Fruit fly (Drosophila melanogaster) whole organism, embryonic: ENCODE results near the gene CG32812.

ENCODE experiments used
- Ada2b ChIP-seq: fragments of 200-800 bp; sonication (Bioruptor generic); IDR thresholded peaks from 2 replicates; pipeline ENCODE4 v1.3.6; 2022; ENCODE audit warnings: missing biosample characterization, missing genetic modification characterization
- CG10267 ChIP-seq: fragments of 200-800 bp; sonication (Bioruptor generic); optimal IDR thresholded peaks from 2 replicates; lab custom pipeline; 2018; ENCODE audit warnings: missing biosample characterization, mild to moderate bottlenecking, missing genetic modification characterization, moderate library complexity
- CG12391 ChIP-seq: fragments of 200-800 bp; sonication (Bioruptor generic); optimal IDR thresholded peaks from 3 replicates; lab custom pipeline; 2018; ENCODE audit warnings: missing biosample characterization, mild to moderate bottlenecking, missing genetic modification characterization, moderate library complexity
- CG13287 ChIP-seq: fragments of 200-800 bp; sonication (Bioruptor generic); IDR thresholded peaks from 2 replicates; pipeline ENCODE4 v1.3.6; 2022; ENCODE audit warnings: missing biosample characterization, missing genetic modification characterization; ENCODE audit not compliant: partially characterized antibody
- CG15514 ChIP-seq: fragments of 200-800 bp; sonication (Bioruptor generic); optimal IDR thresholded peaks from 3 replicates; lab custom pipeline; 2017; ENCODE audit warnings: missing biosample characterization, missing genetic modification characterization, mild to moderate bottlenecking, moderate library complexity, missing genetic modification reagents
- CG15696 ChIP-seq: fragments of 200-800 bp; sonication (Bioruptor generic); optimal IDR thresholded peaks from 2 replicates; lab custom pipeline; 2019; ENCODE audit warnings: missing biosample characterization, mild to moderate bottlenecking, missing genetic modification characterization, moderate library complexity
- CG1647 ChIP-seq: fragments of 200-800 bp; sonication (Bioruptor generic); optimal IDR thresholded peaks from 3 replicates; lab custom pipeline; 2016; ENCODE audit warnings: missing biosample characterization, missing genetic modification characterization
- CG16813 ChIP-seq: fragments of 200-800 bp; sonication (Bioruptor generic); IDR thresholded peaks from 3 replicates; pipeline ENCODE4 v1.3.6; 2022; ENCODE audit warnings: missing biosample characterization, missing genetic modification characterization; ENCODE audit not compliant: partially characterized antibody
- CG17385 ChIP-seq: fragments of 200-800 bp; sonication (Bioruptor generic); optimal IDR thresholded peaks from 3 replicates; lab custom pipeline; 2018; ENCODE audit warnings: missing biosample characterization, mild to moderate bottlenecking, missing genetic modification characterization
- CG18011 ChIP-seq: fragments of 200-800 bp; sonication (Bioruptor generic); optimal IDR thresholded peaks from 2 replicates; lab custom pipeline; 2017; ENCODE audit warnings: missing biosample characterization, missing genetic modification characterization, mild to moderate bottlenecking, moderate library complexity, missing genotype
- CG18262 ChIP-seq: fragments of 200-800 bp; optimal IDR thresholded peaks from 3 replicates; lab custom pipeline; 2019; ENCODE audit warnings: missing biosample characterization, mild to moderate bottlenecking, missing genetic modification characterization, moderate library complexity
- CG34376 ChIP-seq: fragments of 200-800 bp; sonication (Bioruptor generic); optimal IDR thresholded peaks from 2 replicates; lab custom pipeline; 2018; ENCODE audit warnings: missing biosample characterization, mild to moderate bottlenecking, missing genetic modification characterization
- CG3995 ChIP-seq: fragments of 200-800 bp; sonication (Bioruptor generic); optimal IDR thresholded peaks from 3 replicates; lab custom pipeline; 2016; ENCODE audit warnings: missing biosample characterization, missing genetic modification characterization
- CG4282 ChIP-seq: fragments of 200-800 bp; sonication (Bioruptor generic); optimal IDR thresholded peaks from 2 replicates; lab custom pipeline; 2016; ENCODE audit warnings: missing biosample characterization, missing genetic modification characterization
- CG6854 ChIP-seq: fragments of 200-800 bp; sonication (Bioruptor generic); optimal IDR thresholded peaks from 3 replicates; lab custom pipeline; 2017; ENCODE audit warnings: missing biosample characterization, mild to moderate bottlenecking, missing genetic modification characterization
- CG7556 ChIP-seq: fragments of 200-800 bp; sonication (Bioruptor generic); optimal IDR thresholded peaks from 2 replicates; lab custom pipeline; 2017; ENCODE audit warnings: missing biosample characterization, mild to moderate bottlenecking, missing genetic modification characterization
- CG7928 ChIP-seq: fragments of 200-800 bp; sonication (Bioruptor generic); optimal IDR thresholded peaks from 2 replicates; lab custom pipeline; 2017; ENCODE audit warnings: missing biosample characterization, mild to moderate bottlenecking, missing genetic modification characterization
- CG9817 ChIP-seq: fragments of 200-800 bp; sonication (Bioruptor generic); optimal IDR thresholded peaks from 2 replicates; lab custom pipeline; 2018; ENCODE audit warnings: missing biosample characterization, mild to moderate bottlenecking, missing genetic modification characterization, moderate library complexity
- Dfd ChIP-seq, 2 experiments: fragments of >200 bp; optimal IDR thresholded peaks; 2 replicates each; lab custom pipeline; 2017; ENCODE audit warnings: missing biosample characterization in 2 of 2, missing genetic modification characterization in 2 of 2
- Ets97D ChIP-seq: fragments of 200-800 bp; sonication (Bioruptor generic); optimal IDR thresholded peaks from 3 replicates; lab custom pipeline; 2016; ENCODE audit warnings: missing biosample characterization, missing genetic modification characterization
- GATAe ChIP-seq: fragments of 200-800 bp; sonication (Bioruptor generic); conservative IDR thresholded peaks from 2 replicates; pipeline ENCODE4 v1.3.6; 2022; ENCODE audit warnings: missing biosample characterization, missing genetic modification characterization
- Hand ChIP-seq: fragments of 200-800 bp; sonication (Bioruptor generic); optimal IDR thresholded peaks from 2 replicates; lab custom pipeline; 2017; ENCODE audit warnings: mild to moderate bottlenecking, missing biosample characterization, missing genetic modification reagents, missing genetic modification characterization
- HmgZ ChIP-seq: fragments of 200-800 bp; sonication (Bioruptor generic); optimal IDR thresholded peaks from 2 replicates; lab custom pipeline; 2018; ENCODE audit warnings: missing biosample characterization, mild to moderate bottlenecking, missing genetic modification characterization
- Hr78 ChIP-seq, 2 experiments: fragments of 200-800 bp in 1 of 2; fragments of >200 bp in 1 of 2; sonication (Bioruptor generic) in 1 of 2; optimal IDR thresholded peaks; 2 replicates each; lab custom pipeline; 2017 to 2019; ENCODE audit warnings: missing biosample characterization in 2 of 2, missing genetic modification characterization in 2 of 2, mild to moderate bottlenecking in 1 of 2, moderate library complexity in 1 of 2
- Mes4 ChIP-seq: fragments of 200-800 bp; sonication (Bioruptor generic); optimal IDR thresholded peaks from 2 replicates; lab custom pipeline; 2016; ENCODE audit warnings: missing biosample characterization, missing genetic modification characterization
- Sry-β ChIP-seq: fragments of 200-800 bp; sonication (Bioruptor generic); optimal IDR thresholded peaks from 2 replicates; lab custom pipeline; 2018; ENCODE audit warnings: missing biosample characterization, mild to moderate bottlenecking, missing genetic modification characterization, moderate library complexity
- Tbp ChIP-seq: fragments of >200 bp; optimal IDR thresholded peaks from 2 replicates; lab custom pipeline; 2018; ENCODE audit warnings: missing biosample characterization, missing genetic modification characterization
- ab ChIP-seq: fragments of 200-800 bp; sonication (Bioruptor generic); optimal IDR thresholded peaks from 2 replicates; lab custom pipeline; 2016; ENCODE audit warnings: missing biosample characterization, missing genetic modification characterization
- abd-A ChIP-seq: fragments of 200-800 bp; sonication (Bioruptor generic); optimal IDR thresholded peaks from 3 replicates; lab custom pipeline; 2019; ENCODE audit warnings: missing biosample characterization, mild to moderate bottlenecking, missing genetic modification characterization, moderate library complexity
- ap ChIP-seq: fragments of 200-800 bp; sonication (Bioruptor generic); IDR thresholded peaks from 2 replicates; pipeline ENCODE4 v1.3.6; 2022; ENCODE audit warnings: missing biosample characterization, missing genetic modification characterization
- bigmax ChIP-seq: fragments of 200-800 bp; sonication (Bioruptor generic); optimal IDR thresholded peaks from 2 replicates; lab custom pipeline; 2018; ENCODE audit warnings: missing biosample characterization, mild to moderate bottlenecking, missing genetic modification characterization
- cato ChIP-seq: fragments of 200-800 bp; sonication (Bioruptor generic); optimal IDR thresholded peaks from 2 replicates; lab custom pipeline; 2016; ENCODE audit warnings: missing biosample characterization, missing genetic modification characterization, borderline replicate concordance
- chm ChIP-seq: fragments of 200-800 bp; sonication (Bioruptor generic); IDR thresholded peaks from 2 replicates; pipeline ENCODE4 v1.3.6; 2022; ENCODE audit warnings: missing biosample characterization, missing genetic modification characterization
- dm ChIP-seq: fragments of 200-800 bp; sonication (Bioruptor generic); optimal IDR thresholded peaks from 3 replicates; lab custom pipeline; 2016; ENCODE audit warnings: missing biosample characterization, missing genetic modification characterization
- fd102C ChIP-seq: fragments of 200-800 bp; sonication (Bioruptor generic); optimal IDR thresholded peaks from 2 replicates; lab custom pipeline; 2018; ENCODE audit warnings: missing biosample characterization, mild to moderate bottlenecking, missing genetic modification characterization, moderate library complexity
- fd3F ChIP-seq: fragments of 200-800 bp; sonication (Bioruptor generic); optimal IDR thresholded peaks from 2 replicates; lab custom pipeline; 2018; ENCODE audit warnings: missing biosample characterization, mild to moderate bottlenecking, missing genetic modification characterization, moderate library complexity
- gcm ChIP-seq: fragments of 200-800 bp; sonication (Bioruptor generic); optimal IDR thresholded peaks from 2 replicates; lab custom pipeline; 2019; ENCODE audit warnings: missing biosample characterization, mild to moderate bottlenecking, missing genetic modification characterization, moderate library complexity
- gem ChIP-seq: fragments of 200-800 bp; sonication (Bioruptor generic); optimal IDR thresholded peaks from 2 replicates; lab custom pipeline; 2019; ENCODE audit warnings: missing biosample characterization, mild to moderate bottlenecking, missing genetic modification characterization, moderate library complexity
- grn ChIP-seq: fragments of 200-800 bp; sonication (Bioruptor generic); optimal IDR thresholded peaks from 3 replicates; lab custom pipeline; 2017; ENCODE audit warnings: missing biosample characterization, missing genetic modification characterization
- h ChIP-seq: fragments of >200 bp; optimal IDR thresholded peaks from 2 replicates; lab custom pipeline; 2017
- her ChIP-seq: fragments of 200-800 bp; sonication (Bioruptor generic); optimal IDR thresholded peaks from 2 replicates; lab custom pipeline; 2016; ENCODE audit warnings: missing biosample characterization, missing genetic modification characterization
- maf-S ChIP-seq: fragments of 200-800 bp; sonication (Bioruptor generic); optimal IDR thresholded peaks from 2 replicates; lab custom pipeline; 2016; ENCODE audit warnings: missing biosample characterization, missing genetic modification characterization
- nau ChIP-seq: fragments of 200-800 bp; sonication (Bioruptor generic); optimal IDR thresholded peaks from 3 replicates; lab custom pipeline; 2017; ENCODE audit warnings: missing biosample characterization, mild to moderate bottlenecking, missing genetic modification characterization, missing genetic modification reagents
- nerfin-2 ChIP-seq: fragments of 200-800 bp; sonication (Bioruptor generic); IDR thresholded peaks from 2 replicates; pipeline ENCODE4 v1.3.6; 2022; ENCODE audit warnings: missing biosample characterization, missing genetic modification characterization; ENCODE audit not compliant: partially characterized antibody
- row ChIP-seq: fragments of 200-800 bp; sonication (Bioruptor generic); IDR thresholded peaks from 3 replicates; pipeline ENCODE4 v1.3.6; 2022; ENCODE audit warnings: missing biosample characterization, missing genetic modification characterization
- salm ChIP-seq: fragments of 200-800 bp; sonication (Bioruptor generic); optimal IDR thresholded peaks from 2 replicates; lab custom pipeline; 2018; ENCODE audit warnings: missing biosample characterization, mild to moderate bottlenecking, missing genetic modification characterization
- slp2 ChIP-seq: fragments of 200-800 bp; sonication (Bioruptor generic); optimal IDR thresholded peaks from 2 replicates; lab custom pipeline; 2016; ENCODE audit warnings: missing biosample characterization, missing genetic modification characterization
- stc ChIP-seq: fragments of 200-800 bp; sonication (Bioruptor generic); IDR thresholded peaks from 2 replicates; pipeline ENCODE4 v1.3.6; 2022; ENCODE audit warnings: missing biosample characterization, missing genetic modification characterization
- yki ChIP-seq: fragments of >200 bp; optimal IDR thresholded peaks from 3 replicates; lab custom pipeline; 2018

The CG32812 gene

DNA sequence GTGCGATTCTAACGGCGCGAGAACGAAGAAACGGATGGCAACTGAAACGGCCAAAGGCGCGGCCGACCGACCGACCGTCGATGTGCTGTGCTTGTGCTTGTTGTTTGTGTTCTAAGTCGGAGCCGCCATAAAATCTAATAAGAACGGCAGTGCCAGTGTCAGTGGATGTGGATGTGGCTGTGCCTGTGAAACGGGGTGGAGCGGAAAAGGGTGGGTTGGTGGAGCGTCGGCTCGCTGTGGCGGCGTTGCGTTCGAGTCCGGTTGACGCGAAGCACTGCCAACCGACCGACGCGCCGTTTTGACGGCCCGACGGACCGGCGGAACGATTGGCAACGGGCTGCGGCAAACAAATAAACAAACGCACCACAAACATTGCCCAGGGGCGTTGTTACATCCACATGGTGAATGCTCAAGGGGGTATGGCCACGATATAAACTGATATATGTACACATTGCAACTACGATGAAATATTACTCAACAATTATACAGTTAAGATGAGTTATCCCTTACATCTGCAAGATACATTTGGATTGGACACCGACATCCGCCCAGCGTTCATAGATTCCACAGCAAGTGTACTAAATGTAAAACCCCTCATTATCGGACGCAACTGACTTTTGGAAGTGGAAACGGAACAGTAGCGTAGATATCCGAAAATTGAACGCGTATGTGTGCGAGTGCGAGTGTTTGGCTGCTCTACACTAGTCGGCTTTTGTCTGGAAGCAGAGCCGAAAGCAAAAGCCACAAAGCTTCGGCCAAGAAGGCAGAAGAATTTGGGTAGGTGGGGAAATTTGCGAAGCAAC lies 11.9 kb upstream of the CG32812 start, which contains the start of gene Atf3 (continued):
- TF ChIP-seq CG1647 (GFP tag; lab: Kevin White, UChicago) (peak; percentile 99), Dfd (GFP tag; optimal IDR thresholded peaks at IDR 0.05; lab: Kevin White, UChicago) (peak in 1 of 2 experiments; percentile 73), fd102C (GFP tag; lab: Kevin White, UChicago) (peak; percentile 58), CG7928 (peak; percentile 87), nau (peak; percentile 99), CG18011 (GFP tag; lab: Kevin White, UChicago) (peak; percentile 93), CG13287 (GFP tag; lab: Robert Waterston, UW) (peak; percentile 48; the same call in 1 of the 2 replicates), her (GFP tag; lab: Kevin White, UChicago) (peak; percentile 98), stc (GFP tag; lab: Robert Waterston, UW) (peak; percentile 98), Ets97D (peak; percentile 95), CG9817 (tag; lab: Kevin White, UChicago) (peak; percentile 100), dm (peak; percentile 98), bigmax (GFP tag; lab: Kevin White, UChicago) (peak; percentile 75), CG17385 (GFP tag; lab: Kevin White, UChicago) (peak; percentile 97), CG18262 (tag; lab: Kevin White, UChicago) (peak; percentile 98), grn (GFP tag; lab: Kevin White, UChicago) (peak; percentile 87), GATAe (GFP tag; lab: Robert Waterston, UW) (peak; percentile 96), h (lab: Kevin White, UChicago) (no peak), salm (tag; lab: Kevin White, UChicago) (peak; percentile 97), CG34376 (GFP tag; lab: Kevin White, UChicago) (peak; percentile 99), ap (GFP tag; lab: Robert Waterston, UW) (peak; percentile 97), gcm (GFP tag; lab: Kevin White, UChicago) (peak; percentile 98), fd3F (GFP tag; lab: Kevin White, UChicago) (peak; percentile 99), Tbp (no peak), CG15514 (peak; percentile 96), abd-A (tag; lab: Kevin White, UChicago) (peak; percentile 96), CG10267 (tag; lab: Kevin White, UChicago) (peak; percentile 93), maf-S (GFP tag; lab: Kevin White, UChicago) (peak; percentile 99), slp2 (peak; percentile 99), gem (peak; percentile 99), HmgZ (tag; lab: Kevin White, UChicago) (peak; percentile 100), CG6854 (GFP tag; lab: Kevin White, UChicago) (peak; percentile 99), Mes4 (GFP tag; lab: Kevin White, UChicago) (peak; percentile 98), Hand (GFP tag; lab: Kevin White, UChicago) (peak; percentile 99), CG4282 (GFP tag; lab: Kevin White, UChicago) (peak; percentile 97), CG3995 (GFP tag; lab: Kevin White, UChicago) (peak; percentile 90), Sry-β (GFP tag; lab: Kevin White, UChicago) (peak; percentile 61), cato (GFP tag; lab: Kevin White, UChicago) (peak; percentile 98), CG7556 (peak; percentile 100), Hr78 (GFP tag; optimal IDR thresholded peaks at IDR 0.05; lab: Kevin White, UChicago) (peak in 1 of 2 experiments; percentile 93), CG16813 (GFP tag; lab: Robert Waterston, UW) (no peak), ab (GFP tag; lab: Kevin White, UChicago) (peak; percentile 98), nerfin-2 (GFP tag; lab: Robert Waterston, UW) (no peak), chm (GFP tag; lab: Robert Waterston, UW) (peak; percentile 94), yki (lab: Kevin White, UChicago) (no peak), row (peak; percentile 98), CG12391 (peak; percentile 99), Ada2b (GFP tag; lab: Robert Waterston, UW) (peak; percentile 99), CG15696 (tag; lab: Kevin White, UChicago) (peak; percentile 92)
